Worm (Caenorhabditis elegans): ENCODE measurements around the gene golg-4.

DNA sequence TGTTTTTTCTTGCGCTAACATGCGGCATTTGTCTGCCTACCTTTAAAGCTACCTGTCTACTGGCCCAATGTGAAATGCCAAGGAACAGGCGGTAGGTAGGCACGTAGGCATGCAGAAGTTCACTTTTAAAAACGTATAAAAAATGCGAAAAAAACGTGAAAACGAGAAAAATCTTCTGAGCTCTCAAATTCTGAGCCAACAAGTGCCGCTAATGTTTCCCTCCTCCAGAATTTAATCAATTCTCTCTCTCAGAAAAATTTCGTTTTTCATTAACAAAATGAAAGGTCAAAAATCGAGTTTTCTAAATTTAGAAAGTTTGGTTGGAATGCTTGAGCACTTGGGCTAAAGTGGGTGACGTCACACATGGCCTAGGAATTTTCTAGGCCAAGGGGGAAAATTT is 22.9 kb upstream of the golg-4 start:
- no peak for TF ChIP-seq W03F9.2 (tag; optimal IDR thresholded peaks at IDR 0.05)
- TF ChIP-seq him-1 (tag; optimal IDR thresholded peaks at IDR 0.05) = no peak
